Worm (Caenorhabditis elegans): ENCODE results near the gene F45H10.5.

DNA sequence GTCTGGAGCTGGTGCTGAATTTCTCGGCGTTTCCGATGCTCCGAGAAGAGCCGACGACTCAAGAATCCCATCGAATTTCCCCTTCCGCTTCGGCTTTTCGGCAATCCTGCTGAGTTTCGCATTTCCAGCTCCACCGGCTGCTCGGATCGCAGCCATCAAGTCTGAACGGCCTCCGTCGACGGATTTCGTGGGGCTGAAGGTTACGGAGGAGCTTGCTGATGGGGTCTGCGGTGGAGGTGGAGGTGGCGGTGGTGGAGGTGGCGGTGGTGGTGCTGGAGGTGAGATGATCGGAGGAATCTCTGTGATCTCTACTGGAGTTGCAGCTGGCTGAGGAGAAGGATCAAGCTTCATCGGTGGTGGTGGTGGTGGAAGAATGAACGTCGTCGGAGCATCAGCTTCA lies 41.3 kb downstream of the F45H10.5 start:
- no peak for TF ChIP-seq dpl-1 (GFP tag; optimal IDR thresholded peaks at IDR 0.05)
- no peak for TF ChIP-seq F26F4.8 (GFP tag; conservative IDR thresholded peaks at IDR 0.05)
- TF ChIP-seq pqm-1 (tag; optimal IDR thresholded peaks at IDR 0.05), result no peak
- TF ChIP-seq mxl-3 (GFP tag; optimal IDR thresholded peaks at IDR 0.05), result no peak
- TF ChIP-seq nhr-11 (tag; optimal IDR thresholded peaks at IDR 0.05), result no peak
- TF ChIP-seq nhr-76 (tag; optimal IDR thresholded peaks at IDR 0.05), result no peak
- peak; percentile 95 for TF ChIP-seq set-16 (GFP tag; IDR thresholded peaks at IDR 0.05)
- TF ChIP-seq nhr-48 (tag; optimal IDR thresholded peaks at IDR 0.05), result no peak
